Fruit fly (Drosophila melanogaster): ENCODE measurements around the gene CG10011.

- TF ChIP-seq Mnt (GFP tag; optimal IDR thresholded peaks at IDR 0.05): no peak
- no peak for TF ChIP-seq ovo (GFP tag; optimal IDR thresholded peaks at IDR 0.05)
- TF ChIP-seq CG7045 (GFP tag; optimal IDR thresholded peaks at IDR 0.05): no peak
Measured at dm6 chr3R:28558801-28559200, 76.1 kb downstream of the CG10011 start.

Measured in whole organism, adult.